Worm (Caenorhabditis elegans): ENCODE data around the gene F26F4.9.

DNA sequence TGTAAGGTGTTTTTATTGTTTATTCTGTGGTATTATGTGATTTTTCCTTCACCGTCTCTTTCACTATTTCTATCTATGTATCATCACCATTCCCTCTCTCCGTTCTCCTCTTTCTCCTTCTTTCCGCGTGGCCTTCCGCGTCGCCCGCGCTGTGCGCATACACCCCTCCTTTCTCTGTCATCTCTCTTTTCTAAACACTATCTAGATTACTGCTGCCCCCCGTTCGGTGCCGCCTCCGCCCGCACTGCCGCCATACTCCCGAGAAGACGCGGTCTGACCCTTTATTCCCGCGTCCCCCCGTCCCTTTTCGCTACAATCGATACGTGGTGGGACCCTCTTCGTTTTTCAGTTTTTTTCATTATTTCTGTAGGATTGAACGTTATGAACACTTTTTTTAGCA lies 36.3 kb upstream of the F26F4.9 start:
- TF ChIP-seq ceh-31 (tag; optimal IDR thresholded peaks at IDR 0.05) (peak; percentile 50), sox-2 (GFP tag; IDR thresholded peaks at IDR 0.05) (no peak), K02D7.2 (tag; optimal IDR thresholded peaks at IDR 0.05) (no peak), tbx-2 (tag; optimal IDR thresholded peaks at IDR 0.05) (peak; percentile 41), ama-1 (optimal IDR thresholded peaks at IDR 0.05) (no peak), F13H6.1 (tag; optimal IDR thresholded peaks at IDR 0.05) (peak; percentile 47), pros-1 (tag; optimal IDR thresholded peaks at IDR 0.05) (peak; percentile 30), ceh-30 (tag; optimal IDR thresholded peaks at IDR 0.05) (no peak)

Measured in whole organism, late embryonic.